Fruit fly (Drosophila melanogaster) whole organism, embryonic: Measurements from ENCODE around the gene Pgls.
A peak's percentile ranks its signal among the peaks of the same experiment; 100 is the strongest.

Experiments used
- Abd-B ChIP-seq: fragments of 200-800 bp; sonication (Bioruptor generic); optimal IDR thresholded peaks from 2 replicates; lab custom pipeline; 2018; ENCODE audit warnings: missing biosample characterization, mild to moderate bottlenecking, missing genetic modification characterization, moderate library complexity
- Antp ChIP-seq: fragments of 200-800 bp; sonication (Bioruptor generic); optimal IDR thresholded peaks from 3 replicates; lab custom pipeline; 2016; ENCODE audit warnings: missing biosample characterization, missing genetic modification characterization
- BtbVII ChIP-seq: fragments of 200-800 bp; sonication (Bioruptor generic); optimal IDR thresholded peaks from 3 replicates; lab custom pipeline; 2017; ENCODE audit warnings: missing biosample characterization, mild to moderate bottlenecking, missing genetic modification characterization
- Bteb2 ChIP-seq: fragments of 200-800 bp; sonication (Bioruptor generic); optimal IDR thresholded peaks from 2 replicates; lab custom pipeline; 2016; ENCODE audit warnings: missing biosample characterization, missing genetic modification characterization
- CG10267 ChIP-seq: fragments of 200-800 bp; sonication (Bioruptor generic); optimal IDR thresholded peaks from 2 replicates; lab custom pipeline; 2018; ENCODE audit warnings: missing biosample characterization, mild to moderate bottlenecking, missing genetic modification characterization, moderate library complexity
- CG10959 ChIP-seq: fragments of 200-800 bp; sonication (Bioruptor generic); IDR thresholded peaks from 2 replicates; pipeline ENCODE4 v1.3.6; 2022; ENCODE audit warnings: missing biosample characterization, missing genetic modification characterization
- CG12942 ChIP-seq: fragments of 200-800 bp; sonication (Bioruptor generic); optimal IDR thresholded peaks from 3 replicates; lab custom pipeline; 2016; ENCODE audit warnings: missing biosample characterization, missing genetic modification characterization
- CG14014 ChIP-seq: fragments of 200-800 bp; sonication (Bioruptor generic); IDR thresholded peaks from 2 replicates; pipeline ENCODE4 v1.3.6; 2022; ENCODE audit warnings: missing biosample characterization, missing genetic modification characterization
- CG16815 ChIP-seq: fragments of 200-800 bp; sonication (Bioruptor generic); optimal IDR thresholded peaks from 3 replicates; lab custom pipeline; 2017; ENCODE audit warnings: missing biosample characterization, mild to moderate bottlenecking, missing genetic modification characterization
- CG17328 ChIP-seq: fragments of 200-800 bp; sonication (Bioruptor generic); IDR thresholded peaks from 2 replicates; pipeline ENCODE4 v1.3.6; 2022; ENCODE audit warnings: missing biosample characterization, missing genetic modification characterization
- CG18476 ChIP-seq: fragments of 200-800 bp; sonication (Bioruptor generic); optimal IDR thresholded peaks from 2 replicates; lab custom pipeline; 2016; ENCODE audit warnings: missing biosample characterization, mild to moderate bottlenecking, missing genetic modification characterization
- CG2875 ChIP-seq: fragments of 200-800 bp; sonication (Bioruptor generic); optimal IDR thresholded peaks from 2 replicates; lab custom pipeline; 2017; ENCODE audit warnings: missing biosample characterization, mild to moderate bottlenecking, missing genetic modification characterization, missing genetic modification reagents
- CG33213 ChIP-seq: fragments of 200-800 bp; sonication (Bioruptor generic); optimal IDR thresholded peaks from 3 replicates; lab custom pipeline; 2016; ENCODE audit warnings: missing biosample characterization, missing genetic modification characterization
- CG3726 ChIP-seq: fragments of 200-800 bp; sonication (Bioruptor generic); IDR thresholded peaks from 3 replicates; pipeline ENCODE4, ENCODE4 v1.3.6; 2022; ENCODE audit warnings: missing biosample characterization, missing genetic modification characterization
- CG4282 ChIP-seq: fragments of 200-800 bp; sonication (Bioruptor generic); optimal IDR thresholded peaks from 2 replicates; lab custom pipeline; 2016; ENCODE audit warnings: missing biosample characterization, missing genetic modification characterization
- CG4328 ChIP-seq: fragments of 200-800 bp; sonication (Bioruptor generic); optimal IDR thresholded peaks from 3 replicates; lab custom pipeline; 2017; ENCODE audit warnings: missing biosample characterization, missing genetic modification reagents, missing genetic modification characterization
- CG6654 ChIP-seq: fragments of 200-800 bp; sonication (Bioruptor generic); optimal IDR thresholded peaks from 2 replicates; lab custom pipeline; 2017; ENCODE audit warnings: missing biosample characterization, mild to moderate bottlenecking, missing genetic modification characterization
- CG6765 ChIP-seq: fragments of 200-800 bp; sonication (Bioruptor generic); optimal IDR thresholded peaks from 3 replicates; lab custom pipeline; 2017; ENCODE audit warnings: missing biosample characterization, mild to moderate bottlenecking, missing genetic modification characterization
- CG6791 ChIP-seq: fragments of 200-800 bp; sonication (Bioruptor generic); IDR thresholded peaks from 3 replicates; pipeline ENCODE4 v1.3.6; 2022; ENCODE audit warnings: missing biosample characterization, missing genetic modification characterization; ENCODE audit not compliant: partially characterized antibody
- CG7839 ChIP-seq: fragments of 200-800 bp; sonication (Bioruptor generic); optimal IDR thresholded peaks from 3 replicates; lab custom pipeline; 2018; ENCODE audit warnings: missing biosample characterization, mild to moderate bottlenecking, missing genetic modification characterization, moderate library complexity
- CG8765 ChIP-seq: fragments of 200-800 bp; sonication (Bioruptor generic); IDR thresholded peaks from 2 replicates; pipeline ENCODE4 v1.3.6; 2022; ENCODE audit warnings: missing biosample characterization, missing genetic modification characterization
- Dref ChIP-seq: fragments of 200-800 bp; sonication (Bioruptor generic); IDR thresholded peaks from 2 replicates; pipeline ENCODE4 v1.3.6; 2022; ENCODE audit warnings: missing biosample characterization, missing genetic modification characterization
- Gug ChIP-seq: fragments of 200-800 bp; sonication (Bioruptor generic); IDR thresholded peaks from 4 replicates; pipeline ENCODE4 v1.3.6; 2022; ENCODE audit warnings: missing biosample characterization, missing genetic modification characterization
- Oli ChIP-seq: fragments of 200-800 bp; sonication (Bioruptor generic); optimal IDR thresholded peaks from 2 replicates; lab custom pipeline; 2018; ENCODE audit warnings: missing biosample characterization, mild to moderate bottlenecking, missing genetic modification characterization, moderate library complexity
- Side ChIP-seq: fragments of 200-800 bp; sonication (Bioruptor generic); optimal IDR thresholded peaks from 2 replicates; lab custom pipeline; 2016; ENCODE audit warnings: missing biosample characterization, missing genetic modification characterization
- Sox102F ChIP-seq: fragments of 200-800 bp; sonication (Bioruptor generic); optimal IDR thresholded peaks from 2 replicates; lab custom pipeline; 2018; ENCODE audit warnings: missing biosample characterization, mild to moderate bottlenecking, missing genetic modification characterization, moderate library complexity
- Xrp1 ChIP-seq: fragments of 200-800 bp; sonication (Bioruptor generic); IDR thresholded peaks from 2 replicates; pipeline ENCODE4 v1.3.6; 2022; ENCODE audit warnings: missing biosample characterization, missing genetic modification characterization
- amos ChIP-seq: fragments of 200-800 bp; sonication (Bioruptor generic); IDR thresholded peaks from 2 replicates; pipeline ENCODE4 v1.3.6; 2022; ENCODE audit warnings: missing biosample characterization, missing genetic modification characterization; ENCODE audit not compliant: partially characterized antibody
- ato ChIP-seq: fragments of 200-800 bp; sonication (Bioruptor generic); IDR thresholded peaks from 2 replicates; pipeline ENCODE4 v1.3.6; 2022; ENCODE audit warnings: missing biosample characterization, missing genetic modification characterization; ENCODE audit not compliant: partially characterized antibody
- bigmax ChIP-seq: fragments of 200-800 bp; sonication (Bioruptor generic); optimal IDR thresholded peaks from 2 replicates; lab custom pipeline; 2018; ENCODE audit warnings: missing biosample characterization, mild to moderate bottlenecking, missing genetic modification characterization
- cas ChIP-seq: fragments of 200-800 bp; sonication (Bioruptor generic); IDR thresholded peaks from 2 replicates; pipeline ENCODE4 v1.3.6; 2022; ENCODE audit warnings: missing biosample characterization, missing genetic modification characterization
- chn ChIP-seq: fragments of 200-800 bp; sonication (Bioruptor generic); optimal IDR thresholded peaks from 2 replicates; lab custom pipeline; 2016; ENCODE audit warnings: missing biosample characterization, missing genetic modification characterization
- dpn ChIP-seq, 2 experiments: fragments of 200-800 bp; sonication (Bioruptor generic); optimal IDR thresholded peaks; 3 replicates each; lab custom pipeline; 2016; ENCODE audit warnings: missing biosample characterization in 2 of 2, missing genetic modification characterization in 2 of 2
- en ChIP-seq: fragments of 200-800 bp; sonication (Bioruptor generic); optimal IDR thresholded peaks from 2 replicates; lab custom pipeline; 2016; ENCODE audit warnings: missing biosample characterization, missing genetic modification characterization
- esg ChIP-seq: fragments of 200-800 bp; sonication (Bioruptor generic); conservative IDR thresholded peaks from 2 replicates; pipeline ENCODE4 v1.3.6; 2022; ENCODE audit warnings: missing biosample characterization, missing genetic modification characterization
- exex ChIP-seq: fragments of 200-800 bp; sonication (Bioruptor generic); optimal IDR thresholded peaks from 4 replicates; lab custom pipeline; 2018; ENCODE audit warnings: missing biosample characterization, mild to moderate bottlenecking, missing genetic modification characterization, moderate library complexity
- fd3F ChIP-seq: fragments of 200-800 bp; sonication (Bioruptor generic); optimal IDR thresholded peaks from 2 replicates; lab custom pipeline; 2018; ENCODE audit warnings: missing biosample characterization, mild to moderate bottlenecking, missing genetic modification characterization, moderate library complexity
- fd96Cb ChIP-seq: fragments of 200-800 bp; sonication (Bioruptor generic); optimal IDR thresholded peaks from 2 replicates; lab custom pipeline; 2018; ENCODE audit warnings: missing biosample characterization, mild to moderate bottlenecking, missing genetic modification characterization, moderate library complexity
- fu2 ChIP-seq: fragments of 200-800 bp; sonication (Bioruptor generic); optimal IDR thresholded peaks from 2 replicates; lab custom pipeline; 2016; ENCODE audit warnings: missing biosample characterization, missing genetic modification characterization
- hth ChIP-seq: fragments of >200 bp; optimal IDR thresholded peaks from 2 replicates; lab custom pipeline; 2017; ENCODE audit warnings: inconsistent platforms
- ind ChIP-seq: fragments of 200-800 bp; sonication (Bioruptor generic); optimal IDR thresholded peaks from 3 replicates; lab custom pipeline; 2016; ENCODE audit warnings: missing biosample characterization, missing genetic modification characterization
- knrl ChIP-seq: fragments of 200-800 bp; sonication (Bioruptor generic); IDR thresholded peaks from 3 replicates; pipeline ENCODE4 v1.3.6; 2022; ENCODE audit warnings: missing biosample characterization, missing genetic modification characterization; ENCODE audit not compliant: partially characterized antibody
- lab ChIP-seq: fragments of 200-800 bp; sonication (Bioruptor generic); optimal IDR thresholded peaks from 3 replicates; lab custom pipeline; 2017; ENCODE audit warnings: missing biosample characterization, missing genetic modification characterization, mild to moderate bottlenecking, moderate library complexity, missing genetic modification reagents
- mirr ChIP-seq: fragments of 200-800 bp; sonication (Bioruptor generic); optimal IDR thresholded peaks from 3 replicates; lab custom pipeline; 2018; ENCODE audit warnings: missing biosample characterization, mild to moderate bottlenecking, missing genetic modification characterization
- row ChIP-seq: fragments of 200-800 bp; sonication (Bioruptor generic); IDR thresholded peaks from 3 replicates; pipeline ENCODE4 v1.3.6; 2022; ENCODE audit warnings: missing biosample characterization, missing genetic modification characterization
- schlank ChIP-seq: fragments of 200-800 bp; sonication (Bioruptor generic); optimal IDR thresholded peaks from 2 replicates; lab custom pipeline; 2018; ENCODE audit warnings: missing biosample characterization, mild to moderate bottlenecking, missing genetic modification characterization
- sim ChIP-seq: fragments of 200-800 bp; sonication (Bioruptor generic); IDR thresholded peaks from 2 replicates; pipeline ENCODE4 v1.3.6; 2022; ENCODE audit warnings: missing biosample characterization, missing genetic modification characterization
- sna ChIP-seq: fragments of 200-800 bp; sonication (Bioruptor generic); IDR thresholded peaks from 2 replicates; pipeline ENCODE4 v1.3.6; 2022; ENCODE audit warnings: missing biosample characterization, missing genetic modification characterization; ENCODE audit not compliant: partially characterized antibody
- tap ChIP-seq: fragments of 200-800 bp; optimal IDR thresholded peaks from 3 replicates; lab custom pipeline; 2019; ENCODE audit warnings: missing biosample characterization, mild to moderate bottlenecking, missing genetic modification characterization, moderate library complexity
- trem ChIP-seq: fragments of 200-800 bp; optimal IDR thresholded peaks from 3 replicates; lab custom pipeline; 2019; ENCODE audit warnings: missing biosample characterization, mild to moderate bottlenecking, missing genetic modification characterization, moderate library complexity
- unpg ChIP-seq: fragments of 200-800 bp; sonication (Bioruptor generic); optimal IDR thresholded peaks from 3 replicates; lab custom pipeline; 2018; ENCODE audit warnings: missing biosample characterization, mild to moderate bottlenecking, missing genetic modification characterization, moderate library complexity

The Pgls gene

DNA sequence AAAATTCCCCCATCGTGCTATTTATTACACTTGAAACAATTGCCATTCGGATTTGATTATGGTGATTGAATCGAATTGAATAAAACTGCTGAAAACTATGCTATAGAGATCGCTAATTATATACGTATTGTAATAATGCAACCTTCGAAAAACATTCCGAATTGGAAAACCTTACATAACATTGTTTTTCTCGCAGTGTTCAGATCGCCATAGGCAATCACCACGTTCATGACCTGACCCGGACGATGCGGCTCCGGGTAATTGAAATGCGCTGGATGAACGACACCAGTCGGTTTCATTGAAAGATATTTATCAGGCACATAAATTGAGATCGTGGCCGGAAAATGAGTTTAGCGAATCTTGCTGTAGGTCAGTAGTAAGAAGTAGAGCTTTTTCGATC lies 35.5 kb downstream of the Pgls start (continued):
- TF ChIP-seq cas (no peak), schlank (tag; lab: Kevin White, UChicago) (no peak), CG6791 (GFP tag; lab: Robert Waterston, UW) (no peak), CG16815 (GFP tag; lab: Kevin White, UChicago) (no peak), CG14014 (GFP tag; lab: Robert Waterston, UW) (no peak), CG10267 (tag; lab: Kevin White, UChicago) (no peak), Bteb2 (GFP tag; lab: Kevin White, UChicago) (no peak), CG2875 (no peak), ind (GFP tag; lab: Kevin White, UChicago) (peak; percentile 5), Xrp1 (no peak), Abd-B (GFP tag; lab: Kevin White, UChicago) (no peak), CG3726 (GFP tag; lab: Robert Waterston, UW) (no peak), CG6654 (no peak), Side (GFP tag; lab: Kevin White, UChicago) (no peak), hth (lab: Kevin White, UChicago) (no peak), Antp (GFP tag; lab: Kevin White, UChicago) (no peak), CG8765 (GFP tag; lab: Robert Waterston, UW) (no peak), en (GFP tag; lab: Kevin White, UChicago) (no peak), Gug (GFP tag; lab: Robert Waterston, UW) (no peak), chn (no peak), lab (GFP tag; lab: Kevin White, UChicago) (peak; percentile 21), CG6765 (GFP tag; lab: Kevin White, UChicago) (no peak), amos (GFP tag; lab: Robert Waterston, UW) (no peak), ato (GFP tag; lab: Robert Waterston, UW) (no peak), trem (tag; lab: Kevin White, UChicago) (no peak), unpg (peak; percentile 29), mirr (GFP tag; lab: Kevin White, UChicago) (no peak), fu2 (GFP tag; lab: Kevin White, UChicago) (no peak), row (GFP tag; lab: Robert Waterston, UW) (0 out of 3 replicates have a peak, but pooled peaks have one; percentile 28), CG7839 (no peak), Sox102F (GFP tag; lab: Kevin White, UChicago) (peak; percentile 28), tap (tag; lab: Kevin White, UChicago) (no peak), sim (GFP tag; lab: Robert Waterston, UW) (no peak), CG12942 (GFP tag; lab: Kevin White, UChicago) (no peak), knrl (GFP tag; lab: Robert Waterston, UW) (no peak), CG10959 (no peak), fd96Cb (tag; lab: Kevin White, UChicago) (peak; percentile 8), exex (no peak), CG17328 (GFP tag; lab: Robert Waterston, UW) (0 out of 2 replicates have a peak, but pooled peaks have one; percentile 33), CG18476 (GFP tag; lab: Kevin White, UChicago) (no peak), Dref (GFP tag; lab: Robert Waterston, UW) (no peak), CG4282 (GFP tag; lab: Kevin White, UChicago) (no peak), esg (GFP tag; lab: Robert Waterston, UW) (no peak), BtbVII (GFP tag; lab: Kevin White, UChicago) (no peak), dpn (GFP tag; optimal IDR thresholded peaks at IDR 0.05; lab: Kevin White, UChicago) (peak in 1 of 2 experiments; percentile 5), fd3F (GFP tag; lab: Kevin White, UChicago) (no peak), bigmax (no peak), CG33213 (GFP tag; lab: Kevin White, UChicago) (no peak), sna (GFP tag; lab: Robert Waterston, UW) (no peak), Oli (tag; lab: Kevin White, UChicago) (peak; percentile 23), CG4328 (GFP tag; lab: Kevin White, UChicago) (no peak)
